Worm (Caenorhabditis elegans) whole organism, L4 larva: ENCODE data around the gene T13C2.3.

Experiments
- D1046.2 ChIP-seq: fragments of 200-800 bp; sonication (Bioruptor generic); IDR thresholded peaks from 2 replicates; pipeline ENCODE4 v1.3.6; 2022; ENCODE audit warnings: missing genetic modification characterization, missing compliant biosample characterization
- F44E2.7 ChIP-seq: fragments of 200-800 bp; sonication (Bioruptor generic); IDR thresholded peaks from 2 replicates; pipeline ENCODE4 v2.1.2; 2022; ENCODE audit warnings: missing genetic modification characterization, missing compliant biosample characterization
- F49E8.2 ChIP-seq: sonication (generic microtip); optimal IDR thresholded peaks from 2 replicates; lab custom pipeline; 2016; ENCODE audit warnings: missing compliant biosample characterization, mild to moderate bottlenecking, missing genetic modification characterization, borderline replicate concordance
- T26A8.4 ChIP-seq: fragments of 200-800 bp; sonication (Bioruptor generic); IDR thresholded peaks from 2 replicates; pipeline ENCODE4 v1.3.6; 2022; ENCODE audit warnings: missing genetic modification characterization, missing compliant biosample characterization
- Y105C5A.15 ChIP-seq: fragments of 200-800 bp; sonication (Bioruptor generic); IDR thresholded peaks from 2 replicates; pipeline ENCODE4 v1.3.6; 2022; ENCODE audit warnings: missing genetic modification characterization, missing compliant biosample characterization
- ZK337.2 ChIP-seq: fragments of 200-800 bp; sonication (Bioruptor generic); IDR thresholded peaks from 2 replicates; pipeline ENCODE4 v1.3.6; 2022; ENCODE audit warnings: missing genetic modification reagents, missing genetic modification characterization, missing compliant biosample characterization
- aha-1 ChIP-seq: fragments of 150-350 bp; peaks from one replicate; lab custom pipeline; 2014; ENCODE audit warnings: missing biosample characterization, missing genetic modification characterization
- ceh-28 ChIP-seq: fragments of 150-350 bp; optimal IDR thresholded peaks from 2 replicates; lab custom pipeline; 2014; ENCODE audit warnings: missing biosample characterization, missing genetic modification reagents, missing genetic modification characterization
- ceh-32 ChIP-seq: sonication (generic microtip); optimal IDR thresholded peaks from 2 replicates; lab custom pipeline; 2016; ENCODE audit warnings: mild to moderate bottlenecking, missing genetic modification characterization, missing compliant biosample characterization; ENCODE audit not compliant: poor library complexity
- ceh-44 ChIP-seq: fragments of 200-800 bp; sonication (Bioruptor generic); IDR thresholded peaks from 2 replicates; pipeline ENCODE4 v1.3.6; 2022; ENCODE audit warnings: missing genetic modification reagents, missing genetic modification characterization, missing compliant biosample characterization
- ceh-82 ChIP-seq: sonication (generic microtip); optimal IDR thresholded peaks from 2 replicates; lab custom pipeline; 2017; ENCODE audit warnings: missing biosample characterization, missing genetic modification characterization
- daf-12 ChIP-seq: fragments of 150-350 bp; optimal IDR thresholded peaks from 2 replicates; lab custom pipeline; 2014; ENCODE audit warnings: missing biosample characterization, missing genetic modification reagents, missing genetic modification characterization
- daf-19 ChIP-seq: fragments of 200-800 bp; sonication (Bioruptor generic); conservative IDR thresholded peaks from 2 replicates; pipeline ENCODE4 v1.3.6; 2022; ENCODE audit warnings: missing genetic modification characterization, missing compliant biosample characterization
- dmd-6 ChIP-seq: fragments of 200-800 bp; sonication (Bioruptor generic); IDR thresholded peaks from 2 replicates; pipeline ENCODE4 v1.3.6; 2022; ENCODE audit warnings: missing genetic modification reagents, missing genetic modification characterization, missing compliant biosample characterization
- dmd-9 ChIP-seq: fragments of 200-800 bp; sonication (Bioruptor generic); IDR thresholded peaks from 2 replicates; pipeline ENCODE4 v1.3.6; 2022; ENCODE audit warnings: missing genetic modification reagents, missing genetic modification characterization, missing compliant biosample characterization
- duxl-1 ChIP-seq: sonication (generic microtip); optimal IDR thresholded peaks from 2 replicates; lab custom pipeline; 2016; ENCODE audit warnings: mild to moderate bottlenecking, missing genetic modification characterization, moderate library complexity, missing compliant biosample characterization; ENCODE audit not compliant: poor library complexity
- dve-1 ChIP-seq: sonication (generic microtip); optimal IDR thresholded peaks from 2 replicates; lab custom pipeline; 2017; ENCODE audit warnings: antibody characterized with exemption, mild to moderate bottlenecking, missing genetic modification characterization, missing compliant biosample characterization; ENCODE audit not compliant: insufficient read depth
- egl-43 ChIP-seq: fragments of 200-800 bp; sonication (Bioruptor generic); IDR thresholded peaks from 2 replicates; pipeline ENCODE4 v1.3.6; 2022; ENCODE audit warnings: missing genetic modification reagents, missing genetic modification characterization, missing compliant biosample characterization
- gei-8 ChIP-seq: fragments of 200-800 bp; sonication (Bioruptor generic); optimal IDR thresholded peaks from 2 replicates; lab custom pipeline; 2018; ENCODE audit warnings: mild to moderate bottlenecking, missing genetic modification characterization, missing compliant biosample characterization
- hif-1 ChIP-seq, 2 experiments: sonication (generic microtip); optimal IDR thresholded peaks; 2 replicates each; lab custom pipeline; 2016 to 2017; ENCODE audit warnings: missing compliant biosample characterization in 2 of 2, missing genetic modification characterization in 2 of 2, missing genetic modification reagents in 2 of 2, missing genotype in 2 of 2, mild to moderate bottlenecking in 1 of 2
- hlh-11 ChIP-seq: fragments of 200-800 bp; sonication (Bioruptor generic); optimal IDR thresholded peaks from 2 replicates; lab custom pipeline; 2018; ENCODE audit warnings: mild to moderate bottlenecking, missing genetic modification characterization, missing compliant biosample characterization
- hlh-30 ChIP-seq: sonication (generic microtip); optimal IDR thresholded peaks from 2 replicates; lab custom pipeline; 2017; ENCODE audit warnings: antibody characterized with exemption, mild to moderate bottlenecking, missing genetic modification characterization, missing compliant biosample characterization; ENCODE audit not compliant: insufficient read depth
- hmg-1.1 ChIP-seq: fragments of 200-800 bp; sonication (Bioruptor generic); IDR thresholded peaks from 2 replicates; pipeline ENCODE4 v1.3.6; 2022; ENCODE audit warnings: missing genetic modification reagents, missing genetic modification characterization, missing compliant biosample characterization
- jun-1 ChIP-seq: fragments of 150-350 bp; optimal IDR thresholded peaks from 2 replicates; lab custom pipeline; 2014; ENCODE audit warnings: missing biosample characterization, missing genetic modification reagents, missing genetic modification characterization
- lin-13 ChIP-seq: fragments of 150-350 bp; optimal IDR thresholded peaks from 2 replicates; lab custom pipeline; 2014; ENCODE audit warnings: missing biosample characterization, missing genetic modification reagents, missing genetic modification characterization
- lir-3 ChIP-seq: sonication (generic microtip); optimal IDR thresholded peaks from 2 replicates; lab custom pipeline; 2016; ENCODE audit warnings: mild to moderate bottlenecking, missing genetic modification characterization, missing compliant biosample characterization
- lsy-2 ChIP-seq, 2 experiments: fragments of 150-350 bp in 1 of 2; sonication (generic microtip) in 1 of 2; optimal IDR thresholded peaks; 2 replicates each; lab custom pipeline; 2014 to 2017; ENCODE audit warnings: missing biosample characterization in 2 of 2, missing genetic modification characterization in 2 of 2
- madf-5 ChIP-seq, 2 experiments: fragments of 200-800 bp; sonication (Bioruptor generic); IDR thresholded peaks; 2 replicates each; pipeline ENCODE4 v1.3.6; 2022; ENCODE audit warnings: missing compliant biosample characterization in 2 of 2, missing genetic modification characterization in 2 of 2
- madf-9 ChIP-seq: fragments of 200-800 bp; sonication (Bioruptor generic); conservative IDR thresholded peaks from 2 replicates; pipeline ENCODE4 v1.3.6; 2022; ENCODE audit warnings: missing genetic modification reagents, missing genetic modification characterization, missing compliant biosample characterization
- mdt-29 ChIP-seq: fragments of 200-800 bp; sonication (Bioruptor generic); IDR thresholded peaks from 2 replicates; pipeline ENCODE4 v1.3.6; 2022; ENCODE audit warnings: missing genetic modification reagents, missing genetic modification characterization, missing compliant biosample characterization
- mxl-3 ChIP-seq: fragments of 200-800 bp; sonication (Bioruptor generic); optimal IDR thresholded peaks from 2 replicates; lab custom pipeline; 2018; ENCODE audit warnings: mild to moderate bottlenecking, missing genetic modification characterization, missing compliant biosample characterization
- nhr-11 ChIP-seq: fragments of 150-350 bp; optimal IDR thresholded peaks from 2 replicates; lab custom pipeline; 2014; ENCODE audit warnings: missing biosample characterization, missing genetic modification characterization
- nhr-42 ChIP-seq: fragments of 200-800 bp; sonication (Bioruptor generic); IDR thresholded peaks from 2 replicates; pipeline ENCODE4 v1.3.6; 2022; ENCODE audit warnings: missing genetic modification characterization, missing compliant biosample characterization
- nhr-6 ChIP-seq: fragments of 150-350 bp; optimal IDR thresholded peaks from 2 replicates; lab custom pipeline; 2014; ENCODE audit warnings: missing biosample characterization, missing genetic modification characterization
- pha-4 ChIP-seq, 2 experiments: fragments of 150-350 bp in 1 of 2; fragments of 200-800 bp in 1 of 2; sonication (Bioruptor generic) in 1 of 2; IDR thresholded peaks in 1 of 2; optimal IDR thresholded peaks in 1 of 2; 2 replicates each; pipeline versions ENCODE4 v1.3.6 to Lab custom; 2014 to 2022; ENCODE audit warnings: missing genetic modification characterization in 2 of 2, missing genetic modification reagents in 2 of 2, missing biosample characterization in 1 of 2, missing compliant biosample characterization in 1 of 2
- php-3 ChIP-seq: fragments of 200-800 bp; sonication (Bioruptor generic); IDR thresholded peaks from 2 replicates; pipeline ENCODE4 v1.3.6; 2022; ENCODE audit warnings: missing genetic modification reagents, missing genetic modification characterization, missing compliant biosample characterization
- rbr-2 ChIP-seq: sonication (generic microtip); optimal IDR thresholded peaks from 2 replicates; lab custom pipeline; 2016; ENCODE audit warnings: missing genotype, missing genetic modification characterization, missing compliant biosample characterization
- skn-1 ChIP-seq: fragments of 150-350 bp; optimal IDR thresholded peaks from 2 replicates; lab custom pipeline; 2014; ENCODE audit warnings: missing biosample characterization, missing genetic modification characterization
- tra-1 ChIP-seq: fragments of 200-800 bp; sonication (Bioruptor generic); IDR thresholded peaks from 2 replicates; pipeline ENCODE4 v1.3.6; 2022; ENCODE audit warnings: missing genetic modification reagents, missing genetic modification characterization, missing compliant biosample characterization
- unc-39 ChIP-seq: sonication (generic microtip); optimal IDR thresholded peaks from 2 replicates; lab custom pipeline; 2017; ENCODE audit warnings: missing biosample characterization, missing genetic modification characterization
- unc-62 ChIP-seq, 3 experiments: fragments of 150-350 bp in 1 of 3; sonication (generic microtip); optimal IDR thresholded peaks in 2 of 3; peaks in 1 of 3; 1 replicate in 1 of 3; 2 replicates in 2 of 3; lab custom pipeline; 2014 to 2017; ENCODE audit warnings: missing biosample characterization in 3 of 3, missing genetic modification characterization in 3 of 3, missing genetic modification reagents in 3 of 3, missing genotype in 1 of 3
- ztf-11 ChIP-seq: fragments of 150-350 bp; optimal IDR thresholded peaks from 2 replicates; lab custom pipeline; 2014; ENCODE audit warnings: missing biosample characterization, missing genetic modification characterization

The T13C2.3 gene

ce11 chrII:6781231-6781630, 7.8 kb upstream of the T13C2.3 start (continued):
- peak; percentile 46; the same call in 1 of the 2 replicates for TF ChIP-seq dmd-6 (GFP tag; lab: Robert Waterston, UW)
- TF ChIP-seq unc-62 (GFP tag; optimal IDR thresholded peaks at IDR 0.05 in 1 of 2; lab: Kevin White, UChicago) = peak in 1 of 2 experiments; percentile 55
- no peak for TF ChIP-seq unc-62 (tag; optimal IDR thresholded peaks at IDR 0.05; lab: Kevin White, UChicago)
- no peak for TF ChIP-seq gei-8 (GFP tag; lab: Kevin White, UChicago)
- TF ChIP-seq ztf-11 = no peak
- TF ChIP-seq nhr-6 (tag; lab: Kevin White, UChicago) = no peak
- no peak for TF ChIP-seq dmd-9 (GFP tag; lab: Robert Waterston, UW)
- no peak for TF ChIP-seq T26A8.4 (GFP tag; lab: Robert Waterston, UW)
- no peak for TF ChIP-seq unc-39 (tag; lab: Kevin White, UChicago)
- no peak for TF ChIP-seq pha-4 (GFP tag; IDR thresholded peaks at IDR 0.05; lab: Robert Waterston, UW)
- no peak for TF ChIP-seq pha-4 (tag; optimal IDR thresholded peaks at IDR 0.05; lab: Kevin White, UChicago)
- no peak for TF ChIP-seq jun-1 (tag; lab: Kevin White, UChicago)
- peak; percentile 18 for TF ChIP-seq hlh-30 (tag; lab: Kevin White, UChicago)
- no peak for TF ChIP-seq nhr-42
- 0 out of 2 replicates have a peak, but pooled peaks have one; percentile 17 for TF ChIP-seq tra-1 (GFP tag; lab: Robert Waterston, UW)
- no peak for TF ChIP-seq php-3 (GFP tag; lab: Robert Waterston, UW)
- no peak for TF ChIP-seq F49E8.2
- no peak for TF ChIP-seq F44E2.7 (GFP tag; lab: Robert Waterston, UW)
- TF ChIP-seq mdt-29 (GFP tag; lab: Robert Waterston, UW) = peak; percentile 59; the same call in 1 of the 2 replicates
- no peak for TF ChIP-seq ceh-82 (tag; lab: Kevin White, UChicago)
- TF ChIP-seq, all 104 proteins: peak for 9

ce11 chrII:6781983-6782382, 7.1 kb upstream of the T13C2.3 start:
- TF ChIP-seq gei-8 (GFP tag; lab: Kevin White, UChicago) = no peak
- no peak for TF ChIP-seq D1046.2 (GFP tag; lab: Robert Waterston, UW)
- peak in 1 of 2 experiments; percentile 7 for TF ChIP-seq lsy-2 (tag; optimal IDR thresholded peaks at IDR 0.05; lab: Kevin White, UChicago)
- TF ChIP-seq unc-62 (GFP tag; optimal IDR thresholded peaks at IDR 0.05 in 1 of 2; lab: Kevin White, UChicago) = peak in 1 of 2 experiments; percentile 60
- no peak for TF ChIP-seq unc-62 (tag; optimal IDR thresholded peaks at IDR 0.05; lab: Kevin White, UChicago)

ce11 chrII:6782738-6783163, 6.3 kb upstream of the T13C2.3 start:
- TF ChIP-seq madf-5 (GFP tag; IDR thresholded peaks at IDR 0.05; lab: Robert Waterston, UW) = no peak
- TF ChIP-seq ztf-11 = no peak
- peak; percentile 69 for TF ChIP-seq hlh-11
- peak; percentile 95 for TF ChIP-seq hlh-30 (tag; lab: Kevin White, UChicago)
- TF ChIP-seq unc-39 (tag; lab: Kevin White, UChicago) = no peak
- 0 out of 2 replicates have a peak, but pooled peaks have one; percentile 23 for TF ChIP-seq madf-9 (GFP tag; lab: Robert Waterston, UW)
- TF ChIP-seq pha-4 (GFP tag; IDR thresholded peaks at IDR 0.05; lab: Robert Waterston, UW) = no peak
- TF ChIP-seq pha-4 (tag; optimal IDR thresholded peaks at IDR 0.05; lab: Kevin White, UChicago) = peak; percentile 50
- no peak for TF ChIP-seq duxl-1 (tag; lab: Kevin White, UChicago)
- no peak for TF ChIP-seq ZK337.2
- TF ChIP-seq mxl-3 = peak; percentile 75
- peak; percentile 40 for TF ChIP-seq lin-13
- TF ChIP-seq ceh-28 (tag; lab: Kevin White, UChicago) = peak; percentile 34
- no peak for TF ChIP-seq daf-19 (GFP tag; lab: Robert Waterston, UW)
- TF ChIP-seq D1046.2 (GFP tag; lab: Robert Waterston, UW) = peak; percentile 77; the same call in 1 of the 2 replicates
- TF ChIP-seq hmg-1.1 = peak; percentile 68
- TF ChIP-seq tra-1 (GFP tag; lab: Robert Waterston, UW) = 0 out of 2 replicates have a peak, but pooled peaks have one; percentile 33
- peak; percentile 58; the same call in 1 of the 2 replicates for TF ChIP-seq egl-43 (GFP tag; lab: Robert Waterston, UW)
- TF ChIP-seq nhr-11 (tag; lab: Kevin White, UChicago) = peak; percentile 70
- peak; percentile 27 for TF ChIP-seq dve-1
- no peak for TF ChIP-seq ceh-32
- 0 out of 2 replicates have a peak, but pooled peaks have one; percentile 50 for TF ChIP-seq T26A8.4 (GFP tag; lab: Robert Waterston, UW)
- no peak for TF ChIP-seq ceh-44 (GFP tag; lab: Robert Waterston, UW)
- TF ChIP-seq hif-1 (tag; optimal IDR thresholded peaks at IDR 0.05; lab: Kevin White, UChicago) = peak in 1 of 2 experiments; percentile 61
- peak; percentile 90 for TF ChIP-seq aha-1 (tag; lab: Kevin White, UChicago)
- TF ChIP-seq Y105C5A.15 = no peak
- TF ChIP-seq daf-12 (tag; lab: Kevin White, UChicago) = no peak
- no peak for TF ChIP-seq lir-3 (tag; lab: Kevin White, UChicago)
- peak; percentile 52 for TF ChIP-seq rbr-2 (tag; lab: Kevin White, UChicago)
- TF ChIP-seq skn-1 (tag; lab: Kevin White, UChicago) = no peak
